Fruit fly (Drosophila melanogaster): ENCODE data around the gene CG2694.

CG2694 gene

dm6 chrX:2744042-2744441 is 30.2 kb downstream of the CG2694 start, which contains the start of gene Syx4 (continued):
- TF ChIP-seq gt (GFP tag; IDR thresholded peaks at IDR 0.05) (no peak), vvl (GFP tag; IDR thresholded peaks at IDR 0.05) (peak; percentile 95), CG17328 (GFP tag; IDR thresholded peaks at IDR 0.05) (peak; percentile 91), CG17912 (GFP tag; optimal IDR thresholded peaks at IDR 0.05) (no peak), Hr78 (GFP tag; optimal IDR thresholded peaks at IDR 0.05) (peak in 1 of 2 experiments; percentile 53), caup (GFP tag; optimal IDR thresholded peaks at IDR 0.05; ENCODE audit: severe bottlenecking) (peak; percentile 93), Hr51 (GFP tag; optimal IDR thresholded peaks at IDR 0.05) (peak; percentile 78 to 93), Abd-B (GFP tag; optimal IDR thresholded peaks at IDR 0.05) (peak; percentile 74), CG2875 (GFP tag; optimal IDR thresholded peaks at IDR 0.05) (peak; percentile 79), CG1832 (GFP tag; optimal IDR thresholded peaks at IDR 0.05) (no peak), Tbp (GFP tag; optimal IDR thresholded peaks at IDR 0.05) (no peak), insv (GFP tag; optimal IDR thresholded peaks at IDR 0.05) (no peak), CG3726 (GFP tag; IDR thresholded peaks at IDR 0.05) (0 out of 3 replicates have a peak, but pooled peaks have one; percentile 69), Trl (optimal IDR thresholded peaks at IDR 0.05) (no peak), Trl (GFP tag; optimal IDR thresholded peaks at IDR 0.05) (peak; percentile 85), Hsf (GFP tag; optimal IDR thresholded peaks at IDR 0.05) (peak; percentile 87), Camta (GFP tag; optimal IDR thresholded peaks at IDR 0.05) (peak; percentile 84), BEAF-32 (GFP tag; optimal IDR thresholded peaks at IDR 0.05) (no peak), CG12071 (GFP tag; optimal IDR thresholded peaks at IDR 0.05) (peak; percentile 94), CG6175 (GFP tag; IDR thresholded peaks at IDR 0.05) (peak; percentile 72; the same call in 1 of the 3 replicates), CG31365 (tag; optimal IDR thresholded peaks at IDR 0.05) (peak; percentile 84), CG8281 (tag; optimal IDR thresholded peaks at IDR 0.05) (peak; percentile 71), CG1792 (GFP tag; optimal IDR thresholded peaks at IDR 0.05) (peak; percentile 77), CoRest (tag; optimal IDR thresholded peaks at IDR 0.05) (peak; percentile 90), CG4360 (GFP tag; IDR thresholded peaks at IDR 0.05) (peak; percentile 56; the same call in 1 of the 2 replicates), gcm (GFP tag; optimal IDR thresholded peaks at IDR 0.05) (peak; percentile 85), CG10565 (GFP tag; optimal IDR thresholded peaks at IDR 0.05) (no peak), Dad (GFP tag; optimal IDR thresholded peaks at IDR 0.05) (peak; percentile 79), CG12391 (tag; optimal IDR thresholded peaks at IDR 0.05) (peak; percentile 93), nau (GFP tag; optimal IDR thresholded peaks at IDR 0.05) (peak; percentile 89), zf30C (GFP tag; optimal IDR thresholded peaks at IDR 0.05) (no peak), CG6683 (GFP tag; optimal IDR thresholded peaks at IDR 0.05) (peak; percentile 82), CG1233 (GFP tag; optimal IDR thresholded peaks at IDR 0.05) (peak; percentile 87), D (optimal IDR thresholded peaks at IDR 0.05) (no peak), D (GFP tag; optimal IDR thresholded peaks at IDR 0.05) (peak; percentile 77), ham (GFP tag; IDR thresholded peaks at IDR 0.05) (peak; percentile 51; the same call in 1 of the 2 replicates), salm (tag; optimal IDR thresholded peaks at IDR 0.05) (peak; percentile 91), ase (GFP tag; IDR thresholded peaks at IDR 0.05) (peak; percentile 87), bbx (GFP tag; IDR thresholded peaks at IDR 0.05; ENCODE audit: partially characterized antibody) (no peak), CG11504 (tag; optimal IDR thresholded peaks at IDR 0.05) (peak; percentile 92), CG34376 (GFP tag; optimal IDR thresholded peaks at IDR 0.05) (peak; percentile 33), CG1529 (GFP tag; optimal IDR thresholded peaks at IDR 0.05) (peak; percentile 73), ssp (GFP tag; IDR thresholded peaks at IDR 0.05) (peak; percentile 68), CG14965 (GFP tag; optimal IDR thresholded peaks at IDR 0.05; ENCODE audit: borderline replicate concordance) (peak; percentile 59), org-1 (GFP tag; optimal IDR thresholded peaks at IDR 0.05) (peak; percentile 92), CG16813 (GFP tag; IDR thresholded peaks at IDR 0.05; ENCODE audit: partially characterized antibody) (no peak), CG4730 (GFP tag; IDR thresholded peaks at IDR 0.05) (peak; percentile 70), CG2116 (GFP tag; optimal IDR thresholded peaks at IDR 0.05) (peak; percentile 50), CG15514 (GFP tag; optimal IDR thresholded peaks at IDR 0.05) (peak; percentile 91), HHEX (GFP tag; optimal IDR thresholded peaks at IDR 0.05) (peak; percentile 94)
